Worm (Caenorhabditis elegans) whole organism, L4 larva: ENCODE results near the gene C04B4.2.
"Not testable (repeated sequence)": the region's sequence is repeated elsewhere in the genome, so short reads cannot be mapped to it uniquely, and the experiment has no call there.

Source experiments
- D1046.2 ChIP-seq: fragments of 200-800 bp; sonication (Bioruptor generic); IDR thresholded peaks from 2 replicates; pipeline ENCODE4 v1.3.6; 2022; ENCODE audit warnings: missing genetic modification characterization, missing compliant biosample characterization
- F26F4.8 ChIP-seq: fragments of 200-800 bp; sonication (Bioruptor generic); conservative IDR thresholded peaks from 2 replicates; pipeline ENCODE4 v1.3.6; 2022; ENCODE audit warnings: missing genetic modification characterization, missing compliant biosample characterization
- F37D6.2 ChIP-seq: sonication (generic microtip); optimal IDR thresholded peaks from 2 replicates; lab custom pipeline; 2016; ENCODE audit warnings: mild to moderate bottlenecking, missing genetic modification characterization, missing compliant biosample characterization
- F49E8.2 ChIP-seq: sonication (generic microtip); optimal IDR thresholded peaks from 2 replicates; lab custom pipeline; 2016; ENCODE audit warnings: missing compliant biosample characterization, mild to moderate bottlenecking, missing genetic modification characterization, borderline replicate concordance
- R02D3.7 ChIP-seq: fragments of 150-350 bp; sonication (generic microtip); optimal IDR thresholded peaks from 3 replicates; lab custom pipeline; 2014; ENCODE audit warnings: missing biosample characterization, missing genetic modification characterization
- Y75B8A.6 ChIP-seq: fragments of 200-800 bp; sonication (Bioruptor generic); IDR thresholded peaks from 2 replicates; pipeline ENCODE4 v1.3.6; 2022; ENCODE audit warnings: missing genetic modification reagents, missing genetic modification characterization, missing compliant biosample characterization
- aha-1 ChIP-seq: fragments of 150-350 bp; peaks from one replicate; lab custom pipeline; 2014; ENCODE audit warnings: missing biosample characterization, missing genetic modification characterization
- arid-1 ChIP-seq: fragments of 200-800 bp; sonication (Bioruptor generic); conservative IDR thresholded peaks from 2 replicates; pipeline ENCODE4 v1.3.6; 2022; ENCODE audit warnings: missing genetic modification reagents, missing genetic modification characterization, missing compliant biosample characterization
- ceh-28 ChIP-seq: fragments of 150-350 bp; optimal IDR thresholded peaks from 2 replicates; lab custom pipeline; 2014; ENCODE audit warnings: missing biosample characterization, missing genetic modification reagents, missing genetic modification characterization
- ceh-44 ChIP-seq: fragments of 200-800 bp; sonication (Bioruptor generic); IDR thresholded peaks from 2 replicates; pipeline ENCODE4 v1.3.6; 2022; ENCODE audit warnings: missing genetic modification reagents, missing genetic modification characterization, missing compliant biosample characterization
- ceh-62 ChIP-seq: sonication (generic microtip); optimal IDR thresholded peaks from 2 replicates; lab custom pipeline; 2017; ENCODE audit warnings: missing biosample characterization, missing genetic modification characterization
- ceh-82 ChIP-seq: sonication (generic microtip); optimal IDR thresholded peaks from 2 replicates; lab custom pipeline; 2017; ENCODE audit warnings: missing biosample characterization, missing genetic modification characterization
- daf-16 ChIP-seq, 3 experiments: sonication (generic microtip); optimal IDR thresholded peaks; 2 replicates each; lab custom pipeline; 2016 to 2017; ENCODE audit warnings: missing genetic modification characterization in 3 of 3, missing genetic modification reagents in 3 of 3, mild to moderate bottlenecking in 2 of 3, missing compliant biosample characterization in 2 of 3, missing biosample characterization in 1 of 3, moderate library complexity in 1 of 3
- daf-8 ChIP-seq: fragments of 200-800 bp; sonication (Bioruptor generic); IDR thresholded peaks from 2 replicates; pipeline ENCODE4 v1.3.6; 2022; ENCODE audit warnings: missing genetic modification characterization, missing compliant biosample characterization
- dmd-9 ChIP-seq: fragments of 200-800 bp; sonication (Bioruptor generic); IDR thresholded peaks from 2 replicates; pipeline ENCODE4 v1.3.6; 2022; ENCODE audit warnings: missing genetic modification reagents, missing genetic modification characterization, missing compliant biosample characterization
- egl-43 ChIP-seq: fragments of 200-800 bp; sonication (Bioruptor generic); IDR thresholded peaks from 2 replicates; pipeline ENCODE4 v1.3.6; 2022; ENCODE audit warnings: missing genetic modification reagents, missing genetic modification characterization, missing compliant biosample characterization
- fos-1 ChIP-seq: fragments of 150-350 bp; optimal IDR thresholded peaks from 2 replicates; lab custom pipeline; 2014; ENCODE audit warnings: missing biosample characterization, missing genetic modification characterization
- gei-8 ChIP-seq: fragments of 200-800 bp; sonication (Bioruptor generic); optimal IDR thresholded peaks from 2 replicates; lab custom pipeline; 2018; ENCODE audit warnings: mild to moderate bottlenecking, missing genetic modification characterization, missing compliant biosample characterization
- jun-1 ChIP-seq: fragments of 150-350 bp; optimal IDR thresholded peaks from 2 replicates; lab custom pipeline; 2014; ENCODE audit warnings: missing biosample characterization, missing genetic modification reagents, missing genetic modification characterization
- mep-1 ChIP-seq: fragments of 150-350 bp; sonication (generic microtip); optimal IDR thresholded peaks from 3 replicates; lab custom pipeline; 2014; ENCODE audit warnings: missing biosample characterization, missing genetic modification characterization
- mes-2 ChIP-seq: sonication (generic microtip); optimal IDR thresholded peaks from 2 replicates; lab custom pipeline; 2016; ENCODE audit warnings: missing genotype, mild to moderate bottlenecking, missing genetic modification characterization, missing compliant biosample characterization; ENCODE audit not compliant: poor library complexity, severe bottlenecking
- nhr-48 ChIP-seq: sonication (generic microtip); optimal IDR thresholded peaks from 2 replicates; lab custom pipeline; 2016; ENCODE audit warnings: mild to moderate bottlenecking, missing genetic modification characterization, missing compliant biosample characterization
- pha-4 ChIP-seq, 2 experiments: fragments of 150-350 bp in 1 of 2; fragments of 200-800 bp in 1 of 2; sonication (Bioruptor generic) in 1 of 2; IDR thresholded peaks in 1 of 2; optimal IDR thresholded peaks in 1 of 2; 2 replicates each; pipeline versions ENCODE4 v1.3.6 to Lab custom; 2014 to 2022; ENCODE audit warnings: missing genetic modification characterization in 2 of 2, missing genetic modification reagents in 2 of 2, missing biosample characterization in 1 of 2, missing compliant biosample characterization in 1 of 2
- pqm-1 ChIP-seq: sonication (generic microtip); optimal IDR thresholded peaks from 2 replicates; lab custom pipeline; 2017; ENCODE audit warnings: missing biosample characterization, missing genetic modification characterization
- rbr-2 ChIP-seq: sonication (generic microtip); optimal IDR thresholded peaks from 2 replicates; lab custom pipeline; 2016; ENCODE audit warnings: missing genotype, missing genetic modification characterization, missing compliant biosample characterization
- skn-1 ChIP-seq: fragments of 150-350 bp; optimal IDR thresholded peaks from 2 replicates; lab custom pipeline; 2014; ENCODE audit warnings: missing biosample characterization, missing genetic modification characterization
- spr-1 ChIP-seq: sonication (generic microtip); optimal IDR thresholded peaks from 2 replicates; lab custom pipeline; 2016; ENCODE audit warnings: mild to moderate bottlenecking, missing genetic modification characterization, missing compliant biosample characterization
- spr-3 ChIP-seq: fragments of 200-800 bp; sonication (Bioruptor generic); optimal IDR thresholded peaks from 2 replicates; lab custom pipeline; 2018; ENCODE audit warnings: mild to moderate bottlenecking, missing genetic modification characterization, missing compliant biosample characterization
- unc-62 ChIP-seq, 3 experiments: fragments of 150-350 bp in 1 of 3; sonication (generic microtip); optimal IDR thresholded peaks in 2 of 3; peaks in 1 of 3; 1 replicate in 1 of 3; 2 replicates in 2 of 3; lab custom pipeline; 2014 to 2017; ENCODE audit warnings: missing biosample characterization in 3 of 3, missing genetic modification characterization in 3 of 3, missing genetic modification reagents in 3 of 3, missing genotype in 1 of 3
- vab-7 ChIP-seq: fragments of 200-800 bp; sonication (Bioruptor generic); IDR thresholded peaks from 2 replicates; pipeline ENCODE4 v1.3.6; 2022; ENCODE audit warnings: missing genetic modification reagents, missing genetic modification characterization, missing compliant biosample characterization

Gene C04B4.2

DNA sequence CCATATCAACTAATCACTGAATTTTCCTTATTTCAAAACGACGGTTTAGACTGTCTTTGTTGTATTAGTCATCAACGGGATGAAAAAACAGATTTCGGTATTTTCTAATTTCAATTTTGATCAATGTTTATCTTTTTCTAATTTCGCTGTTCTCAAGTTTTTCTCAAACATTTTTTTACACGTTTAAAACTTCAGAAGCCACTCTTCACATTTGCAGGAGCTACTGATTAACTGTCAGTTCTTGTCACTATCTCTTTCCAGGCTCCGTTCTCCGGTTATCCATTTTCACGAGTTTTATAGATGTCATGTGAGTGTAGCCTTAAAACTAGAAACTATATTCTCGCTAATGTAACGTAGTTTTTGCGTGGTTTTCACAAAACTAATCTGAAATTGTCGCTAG lies 7.5 kb downstream of the C04B4.2 start, which contains the start of gene C04B4.4:
C04B4.4 (plus strand) TSS at position 301 of the 400 bp plus-strand sequence.
- no peak for TF ChIP-seq mes-2
- no peak for TF ChIP-seq ceh-28 (tag; lab: Kevin White, UChicago)
- TF ChIP-seq fos-1 (tag; lab: Kevin White, UChicago) = no peak
- TF ChIP-seq, all 104 proteins: peak for 0

- peak in 1 of 2 experiments; percentile 61 for TF ChIP-seq unc-62 (GFP tag; optimal IDR thresholded peaks at IDR 0.05 in 1 of 2; lab: Kevin White, UChicago)
- TF ChIP-seq unc-62 (tag; optimal IDR thresholded peaks at IDR 0.05; lab: Kevin White, UChicago) = no peak
- no peak for TF ChIP-seq ceh-82 (tag; lab: Kevin White, UChicago)
These were observed 11.2 kb downstream of the C04B4.2 start, which contains the start of gene W06D11.1 for ce11 chrX:12294263-12294662. TSS of gene W06D11.1 (plus strand) at chrX:12294563.

DNA sequence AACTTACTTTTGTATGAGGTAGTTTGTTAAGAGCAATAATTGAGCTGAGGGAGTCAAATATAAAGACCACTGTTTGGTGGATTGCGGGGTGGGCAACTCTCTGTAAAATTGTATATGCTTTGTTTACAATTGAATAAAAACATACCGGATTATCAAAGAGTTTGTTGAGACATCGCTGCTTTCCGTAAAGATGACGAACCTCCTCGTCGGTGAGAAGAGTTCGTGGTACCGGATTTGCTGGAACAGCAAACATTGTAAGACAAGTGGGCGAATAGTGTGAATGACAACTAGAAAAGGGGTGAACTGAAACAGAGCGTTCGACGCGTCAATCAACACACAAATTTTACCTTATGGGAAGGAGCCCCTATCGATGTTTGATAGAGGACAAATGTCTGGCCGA lies 13.3 kb downstream of the C04B4.2 start, which contains the start of gene W06D11.2:
W06D11.2 (minus strand) TSS at position 339 of the 400 bp plus-strand sequence.
- TF ChIP-seq spr-1 (tag; lab: Kevin White, UChicago) (no peak), unc-62 (GFP tag; optimal IDR thresholded peaks at IDR 0.05 in 1 of 2; lab: Kevin White, UChicago) (peak in 1 of 2 experiments; percentile 96), unc-62 (tag; optimal IDR thresholded peaks at IDR 0.05; lab: Kevin White, UChicago) (no peak), F26F4.8 (no peak), pha-4 (GFP tag; IDR thresholded peaks at IDR 0.05; lab: Robert Waterston, UW) (no peak), pha-4 (tag; optimal IDR thresholded peaks at IDR 0.05; lab: Kevin White, UChicago) (no peak), daf-16 (GFP tag; optimal IDR thresholded peaks at IDR 0.05; lab: Kevin White, UChicago) (no peak), daf-16 (tag; optimal IDR thresholded peaks at IDR 0.05; lab: Kevin White, UChicago) (no peak), mes-2 (no peak), fos-1 (tag; lab: Kevin White, UChicago) (no peak)
- TF ChIP-seq, all 104 proteins: peak for 1

- TF ChIP-seq jun-1 (tag; lab: Kevin White, UChicago) (no peak), aha-1 (tag; lab: Kevin White, UChicago) (no peak), F26F4.8 (no peak), nhr-48 (tag; lab: Kevin White, UChicago) (no peak), Y75B8A.6 (GFP tag; lab: Robert Waterston, UW) (no peak), skn-1 (tag; lab: Kevin White, UChicago) (no peak), F49E8.2 (no peak), gei-8 (no peak)
These were observed 15.2 kb downstream of the C04B4.2 start, which contains the start of gene W06D11.3 for ce11 chrX:12298324-12298723. TSS of gene W06D11.3 (plus strand) at chrX:12298683.

- TF ChIP-seq spr-1 (tag; lab: Kevin White, UChicago) (no peak), pqm-1 (tag; lab: Kevin White, UChicago) (no peak), ceh-62 (no peak), F26F4.8 (no peak), spr-3 (GFP tag; lab: Kevin White, UChicago) (no peak), skn-1 (tag; lab: Kevin White, UChicago) (no peak), vab-7 (GFP tag; lab: Robert Waterston, UW) (no peak), daf-8 (GFP tag; lab: Robert Waterston, UW) (no peak), F37D6.2 (tag; lab: Kevin White, UChicago) (no peak)
These were observed 16.8 kb downstream of the C04B4.2 start, which contains the start of gene W06D11.5 for ce11 chrX:12299834-12300233. TSS of gene W06D11.5 (plus strand) at chrX:12300134.

DNA sequence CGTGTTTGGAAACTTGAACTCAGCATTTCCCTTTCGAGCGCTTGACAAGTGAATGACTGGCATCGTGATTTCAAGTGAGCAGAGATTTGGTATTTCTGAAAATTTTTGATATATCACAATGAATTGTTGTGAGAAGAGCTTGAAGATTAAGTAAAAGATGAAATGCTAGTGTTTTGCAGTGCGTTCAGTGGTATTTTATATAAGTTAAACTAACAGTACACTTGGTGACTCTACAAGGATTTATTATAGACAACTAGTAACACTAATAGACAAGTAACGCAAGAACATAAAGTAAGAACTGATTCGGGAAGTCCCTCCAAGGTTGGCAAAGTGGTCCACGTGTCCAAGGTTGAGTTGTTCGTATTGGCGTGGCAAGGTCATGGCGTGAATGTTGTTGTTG lies 19.7 kb downstream of the C04B4.2 start, which contains the start of gene dot-1.3:
dot-1.3 (minus strand) TSS at position 101 of the 400 bp plus-strand sequence.
- not testable (repeated sequence) for TF ChIP-seq dmd-9; R02D3.7 (tag; lab: Kevin White, UChicago); mep-1 (tag; lab: Kevin White, UChicago)
- TF ChIP-seq, all 104 proteins: peak for 0; not testable (repeated sequence) for 104

- TF ChIP-seq dmd-9 (no peak), rbr-2 (tag; lab: Kevin White, UChicago) (no peak), ceh-44 (GFP tag; lab: Robert Waterston, UW) (peak; percentile 47; the same call in 1 of the 2 replicates), D1046.2 (GFP tag; lab: Robert Waterston, UW) (0 out of 2 replicates have a peak, but pooled peaks have one; percentile 31), egl-43 (GFP tag; lab: Robert Waterston, UW) (no peak), arid-1 (GFP tag; lab: Robert Waterston, UW) (0 out of 2 replicates have a peak, but pooled peaks have one; percentile 13)
- TF ChIP-seq, all 104 proteins: peak for 3
These were observed 21.1 kb downstream of the C04B4.2 start for ce11 chrX:12304231-12304630.
